Fruit fly (Drosophila melanogaster): ENCODE measurements around the gene Tim9b.

DNA sequence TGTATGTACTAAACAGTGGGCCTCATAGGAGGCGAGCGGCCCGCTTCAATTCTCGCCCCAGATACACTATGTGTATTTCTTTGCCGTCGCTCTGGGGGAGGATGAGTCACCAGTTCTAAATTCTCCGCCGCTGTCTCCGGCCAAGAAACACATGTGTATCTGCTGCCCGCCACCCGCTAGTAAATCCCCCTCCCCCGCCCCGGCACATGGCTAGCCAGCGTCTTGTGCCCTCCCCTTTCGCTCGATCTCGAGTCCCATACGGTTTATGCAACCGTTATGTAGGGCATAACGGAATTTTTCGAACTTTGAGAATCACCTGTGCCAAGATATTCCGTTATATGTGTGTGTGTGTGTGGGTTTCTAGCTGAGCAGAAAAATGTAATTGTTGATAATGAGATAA is 12.4 kb downstream of the Tim9b start:
- TF ChIP-seq CG14655 (GFP tag; optimal IDR thresholded peaks at IDR 0.05) (no peak), Ets98B (GFP tag; IDR thresholded peaks at IDR 0.05) (no peak), Pif1A (GFP tag; optimal IDR thresholded peaks at IDR 0.05) (no peak)

Measured in whole organism, pupa.